Worm (Caenorhabditis elegans) whole organism, L4 larva: Measurements from ENCODE around the gene ugt-42.
"Not testable (repeated sequence)": the region's sequence is repeated elsewhere in the genome, so short reads cannot be mapped to it uniquely, and the experiment has no call there.

Experiments used
- fkh-10 ChIP-seq: fragments of 150-350 bp; optimal IDR thresholded peaks from 2 replicates; lab custom pipeline; 2014; ENCODE audit warnings: missing biosample characterization, missing genetic modification reagents, missing genetic modification characterization
- zag-1 ChIP-seq: fragments of 150-350 bp; optimal IDR thresholded peaks from 2 replicates; lab custom pipeline; 2014; ENCODE audit warnings: missing biosample characterization, missing genetic modification characterization

DNA sequence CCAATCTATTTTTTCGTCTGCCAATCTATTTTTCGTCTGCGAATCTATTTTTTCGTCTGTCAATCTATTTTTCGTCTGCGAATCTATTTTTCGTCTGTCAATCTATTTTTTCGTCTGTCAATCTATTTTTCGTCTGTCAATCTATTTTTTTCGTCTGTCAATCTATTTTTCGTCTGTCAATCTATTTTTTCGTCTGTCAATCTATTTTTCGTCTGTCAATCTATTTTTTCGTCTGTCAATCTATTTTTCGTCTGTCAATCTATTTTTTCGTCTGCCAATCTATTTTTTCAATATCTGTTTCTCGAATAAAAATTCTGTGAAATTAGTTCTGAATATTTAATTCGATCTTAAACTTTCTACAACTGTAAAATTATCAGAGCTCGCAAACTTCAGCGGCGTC lies 11.2 kb downstream of the ugt-42 start:
- not testable (repeated sequence) for TF ChIP-seq fkh-10; zag-1 (tag; lab: Kevin White, UChicago)
